Worm (Caenorhabditis elegans): ENCODE data around the gene irld-22.

irld-22 gene

ce11 chrV:3913131-3913530 lies 13.1 kb upstream of the irld-22 start:
- TF ChIP-seq lir-3 (tag; optimal IDR thresholded peaks at IDR 0.05; ENCODE audit: poor library complexity) (no peak), ceh-88 (GFP tag; IDR thresholded peaks at IDR 0.05) (no peak), zag-1 (tag; optimal IDR thresholded peaks at IDR 0.05) (no peak), nhr-237 (tag; optimal IDR thresholded peaks at IDR 0.05) (no peak), C34B4.2 (tag; optimal IDR thresholded peaks at IDR 0.05) (no peak)

- TF ChIP-seq nhr-47 (tag; optimal IDR thresholded peaks at IDR 0.05) = no peak
- no peak for TF ChIP-seq skn-1 (tag; optimal IDR thresholded peaks at IDR 0.05)
- no peak for TF ChIP-seq nhr-237 (tag; optimal IDR thresholded peaks at IDR 0.05)
- TF ChIP-seq ama-1 (optimal IDR thresholded peaks at IDR 0.05) = no peak
These were observed 12.5 kb upstream of the irld-22 start, which contains the start of gene srx-68 for ce11 chrV:3912472-3912871. srx-68 (plus strand) TSS chrV:3912772.

ce11 chrV:3905841-3906240 lies 5.8 kb upstream of the irld-22 start, which contains the start of gene nhr-156:
nhr-156 (plus strand) TSS chrV:3906106.
- TF ChIP-seq lin-35 (GFP tag; optimal IDR thresholded peaks at IDR 0.05) (peak in 1 of 2 experiments; percentile 13), nhr-19 (GFP tag; conservative IDR thresholded peaks at IDR 0.05) (no peak), lin-13 (GFP tag; optimal IDR thresholded peaks at IDR 0.05) (no peak), C34B4.2 (tag; optimal IDR thresholded peaks at IDR 0.05) (no peak), alr-1 (tag; optimal IDR thresholded peaks at IDR 0.05; ENCODE audit: borderline replicate concordance) (no peak), dpl-1 (GFP tag; optimal IDR thresholded peaks at IDR 0.05) (peak in 1 of 3 experiments; percentile 9), jun-1 (tag; optimal IDR thresholded peaks at IDR 0.05) (no peak), nhr-85 (tag) (peak; percentile 64), rnt-1 (tag; optimal IDR thresholded peaks at IDR 0.05) (peak; percentile 11), blmp-1 (tag; optimal IDR thresholded peaks at IDR 0.05) (peak; percentile 78), C04F5.9 (tag; optimal IDR thresholded peaks at IDR 0.05) (no peak), nhr-28 (tag; optimal IDR thresholded peaks at IDR 0.05) (no peak), lin-15B (tag; optimal IDR thresholded peaks at IDR 0.05) (no peak), efl-1 (optimal IDR thresholded peaks at IDR 0.05) (peak in 1 of 2 experiments; percentile 22), efl-1 (GFP tag; optimal IDR thresholded peaks at IDR 0.05 in 1 of 2) (peak in 1 of 2 experiments; percentile 8)

- TF ChIP-seq efl-1 (optimal IDR thresholded peaks at IDR 0.05) (no peak), efl-1 (GFP tag; optimal IDR thresholded peaks at IDR 0.05 in 1 of 2) (peak in 1 of 2 experiments; percentile 33), lin-13 (GFP tag; optimal IDR thresholded peaks at IDR 0.05) (no peak)
These were observed 3.4 kb upstream of the irld-22 start for ce11 chrV:3903424-3903823.

ce11 chrV:3902458-3903157 lies 2.6 kb upstream of the irld-22 start, which contains the start of the genes str-229 and srh-190:
str-229 (minus strand) TSS chrV:3902558.
srh-190 (plus strand) TSS chrV:3903107.
- TF ChIP-seq fos-1 (tag; optimal IDR thresholded peaks at IDR 0.05) = no peak
- no peak for TF ChIP-seq isw-1 (GFP tag; IDR thresholded peaks at IDR 0.05)
- TF ChIP-seq dpl-1 (GFP tag; optimal IDR thresholded peaks at IDR 0.05) = no peak
- TF ChIP-seq pqm-1 (tag; optimal IDR thresholded peaks at IDR 0.05) = no peak
- no peak for TF ChIP-seq ceh-63 (GFP tag; optimal IDR thresholded peaks at IDR 0.05)
- TF ChIP-seq ztf-11 (tag; optimal IDR thresholded peaks at IDR 0.05) = no peak
- no peak for TF ChIP-seq swsn-7 (tag; optimal IDR thresholded peaks at IDR 0.05)
- no peak for TF ChIP-seq nhr-237 (tag; optimal IDR thresholded peaks at IDR 0.05)

ce11 chrV:3896018-3896417 lies 4.0 kb downstream of the irld-22 start:
- no peak for TF ChIP-seq nhr-76 (tag; optimal IDR thresholded peaks at IDR 0.05)
- TF ChIP-seq pax-3 (tag; optimal IDR thresholded peaks at IDR 0.05) = no peak
- no peak for TF ChIP-seq hpl-2 (GFP tag; optimal IDR thresholded peaks at IDR 0.05)
- TF ChIP-seq dsc-1 (tag; optimal IDR thresholded peaks at IDR 0.05) = no peak
- TF ChIP-seq lin-39 (tag; optimal IDR thresholded peaks at IDR 0.05) = no peak
- no peak for TF ChIP-seq unc-130 (tag; optimal IDR thresholded peaks at IDR 0.05)
- no peak for TF ChIP-seq fkh-4 (tag; optimal IDR thresholded peaks at IDR 0.05; ENCODE audit: borderline replicate concordance)
- TF ChIP-seq rnt-1 (tag; optimal IDR thresholded peaks at IDR 0.05) = no peak
- no peak for TF ChIP-seq mef-2 (tag; optimal IDR thresholded peaks at IDR 0.05)
- TF ChIP-seq C16A3.4 (tag; optimal IDR thresholded peaks at IDR 0.05) = no peak
- no peak for TF ChIP-seq fos-1 (tag; optimal IDR thresholded peaks at IDR 0.05)
- no peak for TF ChIP-seq skn-1 (tag; optimal IDR thresholded peaks at IDR 0.05)
- no peak for TF ChIP-seq hlh-4 (tag; optimal IDR thresholded peaks at IDR 0.05)
- TF ChIP-seq isw-1 (GFP tag; IDR thresholded peaks at IDR 0.05) = no peak
- no peak for TF ChIP-seq lir-3 (tag; optimal IDR thresholded peaks at IDR 0.05; ENCODE audit: poor library complexity)
- no peak for TF ChIP-seq efl-3 (GFP tag; optimal IDR thresholded peaks at IDR 0.05)
